Fruit fly (Drosophila melanogaster) whole organism, embryonic: ENCODE data around the gene CG2247.

Experiments used
- Bdp1 ChIP-seq: fragments of 200-800 bp; sonication (Bioruptor generic); optimal IDR thresholded peaks from 3 replicates; lab custom pipeline; 2016; ENCODE audit warnings: missing biosample characterization, missing genetic modification characterization
- CG12236 ChIP-seq: fragments of 200-800 bp; sonication (Bioruptor generic); optimal IDR thresholded peaks from 2 replicates; lab custom pipeline; 2016; ENCODE audit warnings: missing biosample characterization, missing genetic modification characterization
- CG14014 ChIP-seq: fragments of 200-800 bp; sonication (Bioruptor generic); IDR thresholded peaks from 2 replicates; pipeline ENCODE4 v1.3.6; 2022; ENCODE audit warnings: missing biosample characterization, missing genetic modification characterization
- CG17802 ChIP-seq: fragments of 200-800 bp; sonication (Bioruptor generic); optimal IDR thresholded peaks from 2 replicates; lab custom pipeline; 2018; ENCODE audit warnings: missing biosample characterization, mild to moderate bottlenecking, missing genetic modification characterization, moderate library complexity
- CG8359 ChIP-seq: fragments of 200-800 bp; sonication (Bioruptor generic); optimal IDR thresholded peaks from 2 replicates; lab custom pipeline; 2017; ENCODE audit warnings: missing biosample characterization, mild to moderate bottlenecking, missing genetic modification characterization, borderline replicate concordance
- Chrac-16 ChIP-seq: fragments of 200-800 bp; sonication (Bioruptor generic); optimal IDR thresholded peaks from 3 replicates; lab custom pipeline; 2016; ENCODE audit warnings: missing biosample characterization, missing genetic modification characterization
- D ChIP-seq, 2 experiments: fragments of 200-800 bp in 1 of 2; fragments of >200 bp in 1 of 2; sonication (Bioruptor generic) in 1 of 2; optimal IDR thresholded peaks; 2 replicates in 1 of 2; 3 replicates in 1 of 2; lab custom pipeline; 2017; ENCODE audit warnings: mild to moderate bottlenecking in 1 of 2, missing biosample characterization in 1 of 2, missing genetic modification characterization in 1 of 2, missing genetic modification reagents in 1 of 2
- danr ChIP-seq: fragments of 200-800 bp; sonication (Bioruptor generic); IDR thresholded peaks from 2 replicates; pipeline ENCODE4 v1.3.6; 2022; ENCODE audit warnings: missing biosample characterization, missing genetic modification characterization
- disco-r ChIP-seq: fragments of 200-800 bp; sonication (Bioruptor generic); optimal IDR thresholded peaks from 2 replicates; lab custom pipeline; 2016; ENCODE audit warnings: missing biosample characterization, missing genetic modification characterization
- kay ChIP-seq: fragments of 200-800 bp; sonication (Bioruptor generic); optimal IDR thresholded peaks from 2 replicates; lab custom pipeline; 2016; ENCODE audit warnings: missing biosample characterization, missing genetic modification characterization
- otp ChIP-seq: fragments of 200-800 bp; sonication (Bioruptor generic); IDR thresholded peaks from 3 replicates; pipeline ENCODE4, ENCODE4 v1.3.6; 2022; ENCODE audit warnings: missing biosample characterization, missing genetic modification characterization
- tgo ChIP-seq: fragments of 200-800 bp; sonication (Bioruptor generic); IDR thresholded peaks from 3 replicates; pipeline ENCODE4 v1.3.6; 2022; ENCODE audit warnings: missing biosample characterization, missing genetic modification characterization
- tin ChIP-seq: fragments of 200-800 bp; sonication (Bioruptor generic); optimal IDR thresholded peaks from 3 replicates; lab custom pipeline; 2016; ENCODE audit warnings: missing biosample characterization, missing genetic modification characterization
- trh ChIP-seq: fragments of 200-800 bp; sonication (Bioruptor generic); optimal IDR thresholded peaks from 2 replicates; lab custom pipeline; 2016; ENCODE audit warnings: missing biosample characterization, missing genetic modification characterization

DNA sequence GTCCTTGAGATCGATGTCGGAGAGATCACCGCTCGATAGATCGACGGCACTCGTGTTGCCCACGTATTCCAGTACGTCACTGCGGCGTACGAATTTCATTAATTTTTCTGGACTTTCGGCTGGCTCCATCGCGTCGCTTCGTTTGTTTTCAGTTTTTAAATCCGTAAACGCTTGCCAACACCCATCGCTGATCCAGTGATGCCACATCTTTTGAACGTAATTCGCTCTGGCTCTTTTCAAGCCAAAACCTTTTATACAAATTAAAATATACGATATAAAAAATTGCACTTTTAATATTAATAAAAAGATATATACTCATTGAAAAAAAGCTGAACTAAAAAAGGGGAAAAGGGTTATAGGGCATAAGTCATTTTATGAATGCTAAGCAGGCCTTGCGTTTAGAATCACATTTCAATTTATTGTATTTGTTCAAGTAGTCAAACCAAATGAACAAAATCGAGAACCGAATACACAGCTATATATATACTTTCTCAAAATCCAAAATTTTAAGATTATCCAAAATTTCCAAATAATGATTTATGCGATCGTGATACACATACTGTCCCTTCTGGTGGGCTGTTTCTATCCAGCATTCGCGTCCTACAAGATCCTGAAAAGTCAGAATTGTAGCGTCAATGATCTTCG, 39.1 kb downstream of the CG2247 start, which contains the start of the genes Kmn1 and Reepl1:
- TF ChIP-seq CG17802 (tag; lab: Kevin White, UChicago), result no peak
- no peak for TF ChIP-seq D (optimal IDR thresholded peaks at IDR 0.05; lab: Kevin White, UChicago)
- TF ChIP-seq D (GFP tag; optimal IDR thresholded peaks at IDR 0.05; lab: Kevin White, UChicago), result no peak
- TF ChIP-seq otp (GFP tag; lab: Robert Waterston, UW), result no peak
- TF ChIP-seq CG12236 (GFP tag; lab: Kevin White, UChicago), result no peak
- TF ChIP-seq tin (GFP tag; lab: Kevin White, UChicago), result no peak
- no peak for TF ChIP-seq Bdp1 (GFP tag; lab: Kevin White, UChicago)
- no peak for TF ChIP-seq CG8359 (GFP tag; lab: Kevin White, UChicago)
- TF ChIP-seq Chrac-16 (GFP tag; lab: Kevin White, UChicago), result no peak
- TF ChIP-seq danr (GFP tag; lab: Robert Waterston, UW), result no peak
- TF ChIP-seq disco-r, result no peak
- no peak for TF ChIP-seq CG14014
- no peak for TF ChIP-seq kay (GFP tag; lab: Kevin White, UChicago)
- TF ChIP-seq trh, result no peak
- TF ChIP-seq tgo, result no peak
